Worm (Caenorhabditis elegans): ENCODE measurements around the gene F39F10.3.
"Not testable (repeated sequence)": the region's sequence is repeated elsewhere in the genome, so short reads cannot be mapped to it uniquely, and the experiment has no call there.

ce11 chrX:16932339-16932738 is 40.6 kb downstream of the F39F10.3 start:
- not testable (repeated sequence) for TF ChIP-seq tbx-11 (GFP tag; IDR thresholded peaks at IDR 0.05); ceh-13 (GFP tag; optimal IDR thresholded peaks at IDR 0.05)
